Fruit fly (Drosophila melanogaster) whole organism, embryonic: ENCODE measurements around the gene beta'COP.

Experiments
- B-H1 ChIP-seq: fragments of 200-800 bp; sonication (Bioruptor generic); IDR thresholded peaks from 3 replicates; pipeline ENCODE4 v1.3.6; 2022; ENCODE audit warnings: missing biosample characterization, missing genetic modification characterization
- Bgb ChIP-seq: fragments of 200-800 bp; sonication (Bioruptor generic); IDR thresholded peaks from 2 replicates; pipeline ENCODE4 v1.3.6; 2022; ENCODE audit warnings: missing biosample characterization, missing genetic modification characterization; ENCODE audit not compliant: partially characterized antibody
- Blimp-1 ChIP-seq: fragments of 200-800 bp; sonication (Bioruptor generic); optimal IDR thresholded peaks from 3 replicates; lab custom pipeline; 2018; ENCODE audit warnings: missing biosample characterization, missing genetic modification characterization, mild to moderate bottlenecking, moderate library complexity, missing genetic modification reagents
- CG10366 ChIP-seq: fragments of 200-800 bp; sonication (Bioruptor generic); IDR thresholded peaks from 2 replicates; pipeline ENCODE4 v1.3.6; 2022; ENCODE audit warnings: missing biosample characterization, missing genetic modification characterization
- CG11093 ChIP-seq: fragments of 200-800 bp; sonication (Bioruptor generic); IDR thresholded peaks from 3 replicates; pipeline ENCODE4 v1.3.6; 2022; ENCODE audit warnings: missing biosample characterization, missing genetic modification characterization
- CG13775 ChIP-seq: fragments of 200-800 bp; sonication (Bioruptor generic); optimal IDR thresholded peaks from 3 replicates; lab custom pipeline; 2017; ENCODE audit warnings: missing biosample characterization, mild to moderate bottlenecking, missing genetic modification characterization
- CG14965 ChIP-seq: fragments of 200-800 bp; sonication (Bioruptor generic); optimal IDR thresholded peaks from 2 replicates; lab custom pipeline; 2016; ENCODE audit warnings: missing biosample characterization, missing genetic modification characterization, borderline replicate concordance
- CG1529 ChIP-seq: fragments of 200-800 bp; sonication (Bioruptor generic); optimal IDR thresholded peaks from 3 replicates; lab custom pipeline; 2018; ENCODE audit warnings: missing biosample characterization, missing genetic modification characterization
- CG1647 ChIP-seq: fragments of 200-800 bp; sonication (Bioruptor generic); optimal IDR thresholded peaks from 3 replicates; lab custom pipeline; 2016; ENCODE audit warnings: missing biosample characterization, missing genetic modification characterization
- CG16813 ChIP-seq: fragments of 200-800 bp; sonication (Bioruptor generic); IDR thresholded peaks from 3 replicates; pipeline ENCODE4 v1.3.6; 2022; ENCODE audit warnings: missing biosample characterization, missing genetic modification characterization; ENCODE audit not compliant: partially characterized antibody
- CG18262 ChIP-seq: fragments of 200-800 bp; optimal IDR thresholded peaks from 3 replicates; lab custom pipeline; 2019; ENCODE audit warnings: missing biosample characterization, mild to moderate bottlenecking, missing genetic modification characterization, moderate library complexity
- CG18619 ChIP-seq: fragments of 200-800 bp; sonication (Bioruptor generic); optimal IDR thresholded peaks from 3 replicates; lab custom pipeline; 2017; ENCODE audit warnings: missing biosample characterization, mild to moderate bottlenecking, missing genetic modification characterization
- CG2129 ChIP-seq: fragments of 200-800 bp; sonication (Bioruptor generic); IDR thresholded peaks from 2 replicates; pipeline ENCODE4 v1.3.6; 2022; ENCODE audit warnings: missing biosample characterization, missing genetic modification characterization; ENCODE audit not compliant: partially characterized antibody
- CG31441 ChIP-seq: fragments of 200-800 bp; sonication (Bioruptor generic); IDR thresholded peaks from 2 replicates; pipeline ENCODE4 v1.3.6; 2022; ENCODE audit warnings: missing biosample characterization, missing genetic modification characterization
- CG33557 ChIP-seq: fragments of 200-800 bp; sonication (Bioruptor generic); optimal IDR thresholded peaks from 2 replicates; lab custom pipeline; 2019; ENCODE audit warnings: missing biosample characterization, mild to moderate bottlenecking, missing genetic modification characterization, moderate library complexity
- CG34376 ChIP-seq: fragments of 200-800 bp; sonication (Bioruptor generic); optimal IDR thresholded peaks from 2 replicates; lab custom pipeline; 2018; ENCODE audit warnings: missing biosample characterization, mild to moderate bottlenecking, missing genetic modification characterization
- CG4424 ChIP-seq: fragments of 200-800 bp; sonication (Bioruptor generic); optimal IDR thresholded peaks from 3 replicates; lab custom pipeline; 2016; ENCODE audit warnings: missing biosample characterization, missing genetic modification characterization
- CG4730 ChIP-seq: fragments of 200-800 bp; sonication (Bioruptor generic); IDR thresholded peaks from 2 replicates; pipeline ENCODE4 v1.3.6; 2022; ENCODE audit warnings: missing biosample characterization, missing genetic modification characterization
- CG4820 ChIP-seq: fragments of 200-800 bp; sonication (Bioruptor generic); optimal IDR thresholded peaks from 3 replicates; lab custom pipeline; 2016; ENCODE audit warnings: missing biosample characterization, missing genetic modification characterization
- CG6272 ChIP-seq: fragments of 200-800 bp; sonication (Bioruptor generic); IDR thresholded peaks from 2 replicates; pipeline ENCODE4 v1.3.6; 2022; ENCODE audit warnings: missing biosample characterization, missing genetic modification characterization
- CG6813 ChIP-seq: fragments of 200-800 bp; sonication (Bioruptor generic); optimal IDR thresholded peaks from 2 replicates; lab custom pipeline; 2017; ENCODE audit warnings: missing biosample characterization, missing genetic modification characterization, mild to moderate bottlenecking, moderate library complexity, missing genetic modification reagents
- CG7745 ChIP-seq: fragments of 200-800 bp; sonication (Bioruptor generic); optimal IDR thresholded peaks from 2 replicates; lab custom pipeline; 2018; ENCODE audit warnings: missing biosample characterization, mild to moderate bottlenecking, missing genetic modification characterization, moderate library complexity
- CG8388 ChIP-seq: fragments of 200-800 bp; sonication (Bioruptor generic); optimal IDR thresholded peaks from 2 replicates; lab custom pipeline; 2019; ENCODE audit warnings: missing biosample characterization, mild to moderate bottlenecking, missing genetic modification characterization, moderate library complexity
- CG9797 ChIP-seq: fragments of 200-800 bp; sonication (Bioruptor generic); optimal IDR thresholded peaks from 3 replicates; lab custom pipeline; 2018; ENCODE audit warnings: missing biosample characterization, mild to moderate bottlenecking, missing genetic modification characterization
- CG9932 ChIP-seq: fragments of 200-800 bp; sonication (Bioruptor generic); IDR thresholded peaks from 2 replicates; pipeline ENCODE4 v1.3.6; 2022; ENCODE audit warnings: missing biosample characterization, missing genetic modification characterization
- Deaf1 ChIP-seq: fragments of 200-800 bp; optimal IDR thresholded peaks from 3 replicates; lab custom pipeline; 2019; ENCODE audit warnings: missing biosample characterization, mild to moderate bottlenecking, missing genetic modification characterization, moderate library complexity
- Drgx ChIP-seq: fragments of 200-800 bp; sonication (Bioruptor generic); IDR thresholded peaks from 2 replicates; pipeline ENCODE4 v1.3.6; 2022; ENCODE audit warnings: missing biosample characterization, missing genetic modification characterization
- Fer3 ChIP-seq: fragments of 200-800 bp; sonication (Bioruptor generic); optimal IDR thresholded peaks from 2 replicates; lab custom pipeline; 2018; ENCODE audit warnings: missing biosample characterization, mild to moderate bottlenecking, missing genetic modification characterization, moderate library complexity
- Mad ChIP-seq: fragments of 200-800 bp; sonication (Bioruptor generic); optimal IDR thresholded peaks from 2 replicates; lab custom pipeline; 2016; ENCODE audit warnings: missing biosample characterization, missing genetic modification characterization
- Nf-YC ChIP-seq: fragments of 200-800 bp; optimal IDR thresholded peaks from 3 replicates; lab custom pipeline; 2019; ENCODE audit warnings: missing biosample characterization, mild to moderate bottlenecking, missing genetic modification characterization, moderate library complexity
- Sox102F ChIP-seq: fragments of 200-800 bp; sonication (Bioruptor generic); optimal IDR thresholded peaks from 2 replicates; lab custom pipeline; 2018; ENCODE audit warnings: missing biosample characterization, mild to moderate bottlenecking, missing genetic modification characterization, moderate library complexity
- Ssrp ChIP-seq: fragments of 200-800 bp; sonication (Bioruptor generic); optimal IDR thresholded peaks from 2 replicates; lab custom pipeline; 2018; ENCODE audit warnings: missing biosample characterization, mild to moderate bottlenecking, missing genetic modification characterization, moderate library complexity
- al ChIP-seq: fragments of 200-800 bp; sonication (Bioruptor generic); IDR thresholded peaks from 2 replicates; pipeline ENCODE4 v1.3.6; 2022; ENCODE audit warnings: missing biosample characterization, missing genetic modification characterization
- aop ChIP-seq: fragments of 200-800 bp; sonication (Bioruptor generic); IDR thresholded peaks from 2 replicates; pipeline ENCODE4 v1.3.6; 2022; ENCODE audit warnings: missing biosample characterization, missing genetic modification characterization
- ato ChIP-seq: fragments of 200-800 bp; sonication (Bioruptor generic); IDR thresholded peaks from 2 replicates; pipeline ENCODE4 v1.3.6; 2022; ENCODE audit warnings: missing biosample characterization, missing genetic modification characterization; ENCODE audit not compliant: partially characterized antibody
- chif ChIP-seq, 2 experiments: fragments of 200-800 bp; sonication (Bioruptor generic); optimal IDR thresholded peaks; 3 replicates each; lab custom pipeline; 2016; ENCODE audit warnings: missing biosample characterization in 2 of 2, missing genetic modification characterization in 2 of 2
- da ChIP-seq: fragments of 200-800 bp; sonication (Bioruptor generic); optimal IDR thresholded peaks from 2 replicates; lab custom pipeline; 2016; ENCODE audit warnings: missing biosample characterization, missing genetic modification characterization
- fru ChIP-seq: fragments of >200 bp; optimal IDR thresholded peaks from 2 replicates; lab custom pipeline; 2017
- gce ChIP-seq: fragments of 200-800 bp; sonication (Bioruptor generic); IDR thresholded peaks from 3 replicates; pipeline ENCODE4 v1.3.6; 2022; ENCODE audit warnings: missing biosample characterization, missing genetic modification characterization
- grn ChIP-seq: fragments of 200-800 bp; sonication (Bioruptor generic); optimal IDR thresholded peaks from 3 replicates; lab custom pipeline; 2017; ENCODE audit warnings: missing biosample characterization, missing genetic modification characterization
- lov ChIP-seq, 2 experiments: fragments of 200-800 bp in 1 of 2; fragments of >200 bp in 1 of 2; sonication (Bioruptor generic) in 1 of 2; IDR thresholded peaks in 1 of 2; optimal IDR thresholded peaks in 1 of 2; 2 replicates in 1 of 2; 3 replicates in 1 of 2; pipeline versions ENCODE4 v1.3.6 to Lab custom; 2017 to 2022; ENCODE audit warnings: missing biosample characterization in 1 of 2, missing genetic modification characterization in 1 of 2
- nmo ChIP-seq: fragments of 200-800 bp; sonication (Bioruptor generic); optimal IDR thresholded peaks from 2 replicates; lab custom pipeline; 2018; ENCODE audit warnings: missing biosample characterization, mild to moderate bottlenecking, missing genetic modification characterization, moderate library complexity
- pfk ChIP-seq: fragments of 200-800 bp; sonication (Bioruptor generic); optimal IDR thresholded peaks from 2 replicates; lab custom pipeline; 2018; ENCODE audit warnings: missing biosample characterization, mild to moderate bottlenecking, missing genetic modification characterization, moderate library complexity
- pita ChIP-seq: fragments of 200-800 bp; sonication (Bioruptor generic); optimal IDR thresholded peaks from 2 replicates; lab custom pipeline; 2017; ENCODE audit warnings: missing biosample characterization, mild to moderate bottlenecking, missing genetic modification characterization
- sqz ChIP-seq: fragments of 200-800 bp; sonication (Bioruptor generic); optimal IDR thresholded peaks from 3 replicates; lab custom pipeline; 2018; ENCODE audit warnings: missing biosample characterization, mild to moderate bottlenecking, missing genetic modification characterization
- tgo ChIP-seq: fragments of 200-800 bp; sonication (Bioruptor generic); IDR thresholded peaks from 3 replicates; pipeline ENCODE4 v1.3.6; 2022; ENCODE audit warnings: missing biosample characterization, missing genetic modification characterization
- toy ChIP-seq: fragments of 200-800 bp; sonication (Bioruptor generic); IDR thresholded peaks from 2 replicates; pipeline ENCODE4 v1.3.6; 2022; ENCODE audit warnings: missing biosample characterization, missing genetic modification characterization
- trh ChIP-seq: fragments of 200-800 bp; sonication (Bioruptor generic); optimal IDR thresholded peaks from 2 replicates; lab custom pipeline; 2016; ENCODE audit warnings: missing biosample characterization, missing genetic modification characterization

Gene beta'COP

dm6 chr2L:13373435-13374242, 5.1 kb upstream of the beta'COP start, which contains the start of the genes Bdp1 and CG6565 (continued):
- peak; percentile 92 for TF ChIP-seq Blimp-1 (GFP tag; lab: Kevin White, UChicago)
- TF ChIP-seq grn (GFP tag; lab: Kevin White, UChicago): no peak
- peak; percentile 92 for TF ChIP-seq Drgx (GFP tag; lab: Robert Waterston, UW)
- TF ChIP-seq aop (GFP tag; lab: Robert Waterston, UW): no peak
- peak; percentile 99 for TF ChIP-seq CG13775 (GFP tag; lab: Kevin White, UChicago)
- TF ChIP-seq nmo (GFP tag; lab: Kevin White, UChicago): peak; percentile 99
- TF ChIP-seq sqz (GFP tag; lab: Kevin White, UChicago): peak; percentile 92
- peak; percentile 94 for TF ChIP-seq Fer3 (tag; lab: Kevin White, UChicago)
- peak; percentile 76 for TF ChIP-seq gce (GFP tag; lab: Robert Waterston, UW)
- peak; percentile 97 for TF ChIP-seq Mad (GFP tag; lab: Kevin White, UChicago)
- TF ChIP-seq Sox102F: peak; percentile 98
- peak; percentile 98 for TF ChIP-seq CG1647 (GFP tag; lab: Kevin White, UChicago)
- TF ChIP-seq Nf-YC: peak; percentile 84
- 0 out of 2 replicates have a peak, but pooled peaks have one; percentile 19 for TF ChIP-seq Bgb (GFP tag; lab: Robert Waterston, UW)
- TF ChIP-seq fru: no peak
- peak; percentile 73 for TF ChIP-seq Deaf1
- no peak for TF ChIP-seq lov (optimal IDR thresholded peaks at IDR 0.05; lab: Kevin White, UChicago)
- peak; percentile 85; the same call in 2 of the 3 replicates for TF ChIP-seq lov (GFP tag; IDR thresholded peaks at IDR 0.05; lab: Robert Waterston, UW)
- TF ChIP-seq CG4730: peak; percentile 94
- peak; percentile 97 for TF ChIP-seq CG6272 (GFP tag; lab: Robert Waterston, UW)
- peak; percentile 97 for TF ChIP-seq CG11093 (GFP tag; lab: Robert Waterston, UW)
- TF ChIP-seq CG16813 (GFP tag; lab: Robert Waterston, UW): 0 out of 3 replicates have a peak, but pooled peaks have one; percentile 35
- peak; percentile 94 for TF ChIP-seq B-H1 (GFP tag; lab: Robert Waterston, UW)
- peak; percentile 78 for TF ChIP-seq toy
- peak; percentile 94 for TF ChIP-seq CG10366 (GFP tag; lab: Robert Waterston, UW)
- peak; percentile 95 for TF ChIP-seq CG18262
- TF ChIP-seq da: peak; percentile 97
- peak; percentile 97 for TF ChIP-seq CG18619 (GFP tag; lab: Kevin White, UChicago)
- peak; percentile 98 for TF ChIP-seq Ssrp
- TF ChIP-seq CG2129: no peak
- peak; percentile 99 for TF ChIP-seq CG4424 (GFP tag; lab: Kevin White, UChicago)
- peak; percentile 85 for TF ChIP-seq CG6813 (GFP tag; lab: Kevin White, UChicago)
- peak; percentile 95 for TF ChIP-seq CG34376
- peak; percentile 98 to 99 for TF ChIP-seq chif (GFP tag; optimal IDR thresholded peaks at IDR 0.05; lab: Kevin White, UChicago)
- peak; percentile 44 for TF ChIP-seq CG9797 (GFP tag; lab: Kevin White, UChicago)
- TF ChIP-seq CG4820: peak; percentile 97
- TF ChIP-seq CG7745 (tag; lab: Kevin White, UChicago): no peak
- TF ChIP-seq trh (GFP tag; lab: Kevin White, UChicago): peak; percentile 96
- peak; percentile 97 for TF ChIP-seq tgo (GFP tag; lab: Robert Waterston, UW)
- TF ChIP-seq ato (GFP tag; lab: Robert Waterston, UW): no peak
- TF ChIP-seq pita (GFP tag; lab: Kevin White, UChicago): no peak
- TF ChIP-seq CG31441: peak; percentile 98
- peak; percentile 96 for TF ChIP-seq al
- peak; percentile 44 for TF ChIP-seq pfk (GFP tag; lab: Kevin White, UChicago)
- TF ChIP-seq CG1529 (GFP tag; lab: Kevin White, UChicago): peak; percentile 95
- peak; percentile 96 for TF ChIP-seq CG33557 (GFP tag; lab: Kevin White, UChicago)
- peak; percentile 94 for TF ChIP-seq CG8388
- peak; percentile 76 for TF ChIP-seq CG14965 (GFP tag; lab: Kevin White, UChicago)
- TF ChIP-seq CG9932 (GFP tag; lab: Robert Waterston, UW): peak; percentile 98
